Fruit fly (Drosophila melanogaster): ENCODE results near the gene cutlet.

DNA sequence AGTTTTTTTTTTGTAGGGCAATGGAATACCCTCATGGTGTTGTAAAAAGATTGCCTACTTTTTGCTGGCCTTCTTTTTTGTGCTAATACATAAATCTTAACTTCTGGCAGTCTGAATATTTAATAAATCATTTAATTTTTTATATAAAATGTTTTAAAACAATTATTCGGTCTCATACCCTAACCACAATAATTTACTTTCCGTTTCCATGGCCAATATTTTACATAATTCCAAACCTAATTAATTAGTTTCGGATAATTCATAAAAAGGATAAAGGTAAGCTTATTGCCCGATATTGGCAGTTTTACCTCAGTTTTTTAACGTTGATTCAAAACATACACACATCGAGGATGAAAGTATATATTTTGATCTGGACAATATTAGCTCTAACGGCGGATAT lies 11.7 kb downstream of the cutlet start, which contains the start of gene CG42465:
- no peak for TF ChIP-seq mld (GFP tag; IDR thresholded peaks at IDR 0.05; ENCODE audit: partially characterized antibody)
- no peak for TF ChIP-seq ranshi (GFP tag; IDR thresholded peaks at IDR 0.05)
- no peak for TF ChIP-seq CG12391 (tag; optimal IDR thresholded peaks at IDR 0.05)
- no peak for TF ChIP-seq CG12071 (GFP tag; optimal IDR thresholded peaks at IDR 0.05)
- no peak for TF ChIP-seq pan (optimal IDR thresholded peaks at IDR 0.05)
- no peak for TF ChIP-seq pan (GFP tag; optimal IDR thresholded peaks at IDR 0.05 in 1 of 2, IDR thresholded peaks at IDR 0.05 in 1 of 2)
- no peak for TF ChIP-seq Max (GFP tag; optimal IDR thresholded peaks at IDR 0.05)
- no peak for TF ChIP-seq CG7987 (GFP tag; optimal IDR thresholded peaks at IDR 0.05)
- TF ChIP-seq CG3065 (GFP tag; optimal IDR thresholded peaks at IDR 0.05): no peak
- TF ChIP-seq CG15479 (GFP tag; optimal IDR thresholded peaks at IDR 0.05): no peak
- no peak for TF ChIP-seq CG33213 (GFP tag; optimal IDR thresholded peaks at IDR 0.05)

All from whole organism, embryonic.